Fruit fly (Drosophila melanogaster): ENCODE measurements around the gene Uros2.

Uros2 gene

DNA sequence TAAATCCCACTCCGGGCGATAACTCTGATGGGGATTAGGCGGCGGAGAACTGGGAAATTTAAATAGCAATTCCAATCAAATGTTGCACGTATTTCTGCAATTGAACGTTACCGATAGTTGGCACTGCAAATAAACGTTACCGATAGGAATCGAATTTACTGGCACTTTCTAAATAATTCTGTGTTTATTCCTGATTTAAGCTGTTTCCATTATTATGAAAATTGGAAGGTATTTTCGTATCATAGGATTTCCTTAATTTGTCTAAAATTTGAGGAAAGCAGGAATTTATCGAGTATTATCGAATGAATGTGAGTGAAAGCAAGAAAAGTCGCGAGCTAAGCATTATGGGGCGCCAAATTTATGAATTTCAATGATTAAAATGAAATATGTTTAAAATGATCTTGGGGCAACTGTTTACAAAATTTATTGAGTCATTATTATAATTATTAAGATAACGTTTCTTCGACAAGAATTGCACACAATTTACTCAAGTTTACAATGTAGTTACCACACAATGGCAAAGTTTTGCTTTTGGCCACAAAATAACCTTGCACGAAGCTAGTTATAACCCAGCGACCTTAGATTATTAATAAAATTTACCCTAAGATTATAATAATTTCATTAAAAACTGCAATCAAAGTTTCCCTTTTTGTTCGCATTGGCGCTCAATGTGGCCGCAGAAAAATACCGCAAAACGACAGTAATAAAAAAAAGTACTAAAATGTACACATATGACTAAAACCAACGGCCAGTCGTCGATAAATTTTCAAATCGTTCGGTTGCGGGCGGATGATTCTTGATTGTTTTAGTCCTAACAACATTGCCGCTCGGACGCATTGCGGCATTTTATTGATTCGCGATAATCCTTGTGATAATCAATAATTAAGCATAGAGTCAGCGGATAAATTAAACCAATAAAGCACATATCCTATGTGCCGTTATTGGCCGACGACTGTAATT, 15.5 kb downstream of the Uros2 start, which contains the start of gene alpha-Man-IIb (continued):
- TF ChIP-seq wor (GFP tag; IDR thresholded peaks at IDR 0.05), result no peak
- TF ChIP-seq onecut (GFP tag; IDR thresholded peaks at IDR 0.05), result peak; percentile 92
- TF ChIP-seq CG13894 (tag; optimal IDR thresholded peaks at IDR 0.05), result peak; percentile 6
- no peak for TF ChIP-seq tap (tag; optimal IDR thresholded peaks at IDR 0.05)
- peak; percentile 24; the same call in 1 of the 2 replicates for TF ChIP-seq NFAT (GFP tag; IDR thresholded peaks at IDR 0.05)
- peak; percentile 51; the same call in 1 of the 3 replicates for TF ChIP-seq otp (GFP tag; IDR thresholded peaks at IDR 0.05)
- 0 out of 2 replicates have a peak, but pooled peaks have one; percentile 24 for TF ChIP-seq Atf6 (GFP tag; IDR thresholded peaks at IDR 0.05)
- peak; percentile 12; the same call in 1 of the 2 replicates for TF ChIP-seq CG10366 (GFP tag; IDR thresholded peaks at IDR 0.05)
- no peak for TF ChIP-seq dmrt11E (tag; optimal IDR thresholded peaks at IDR 0.05)
- TF ChIP-seq cato (GFP tag; optimal IDR thresholded peaks at IDR 0.05; ENCODE audit: borderline replicate concordance), result no peak
- TF ChIP-seq Trl (optimal IDR thresholded peaks at IDR 0.05), result no peak
- TF ChIP-seq Trl (GFP tag; optimal IDR thresholded peaks at IDR 0.05), result no peak
- TF ChIP-seq CG3407 (GFP tag; optimal IDR thresholded peaks at IDR 0.05), result no peak
- TF ChIP-seq CG11398 (GFP tag; optimal IDR thresholded peaks at IDR 0.05), result no peak
- no peak for TF ChIP-seq jigr1 (GFP tag; IDR thresholded peaks at IDR 0.05)
- peak; percentile 45; the same call in 1 of the 2 replicates for TF ChIP-seq stc (GFP tag; IDR thresholded peaks at IDR 0.05)
- TF ChIP-seq Jarid2 (GFP tag; optimal IDR thresholded peaks at IDR 0.05), result peak; percentile 95
- TF ChIP-seq CG33213 (GFP tag; optimal IDR thresholded peaks at IDR 0.05), result peak; percentile 42
- no peak for TF ChIP-seq lilli (GFP tag; optimal IDR thresholded peaks at IDR 0.05)
- TF ChIP-seq prd (optimal IDR thresholded peaks at IDR 0.05), result no peak
- 0 out of 3 replicates have a peak, but pooled peaks have one; percentile 5 for TF ChIP-seq prd (GFP tag; IDR thresholded peaks at IDR 0.05)
- no peak for TF ChIP-seq CG6689 (GFP tag; IDR thresholded peaks at IDR 0.05)
- TF ChIP-seq ab (GFP tag; optimal IDR thresholded peaks at IDR 0.05), result no peak
- no peak for TF ChIP-seq yki (optimal IDR thresholded peaks at IDR 0.05)
- TF ChIP-seq unc-4 (GFP tag; IDR thresholded peaks at IDR 0.05; ENCODE audit: partially characterized antibody), result peak; percentile 88
- no peak for TF ChIP-seq sima (GFP tag; optimal IDR thresholded peaks at IDR 0.05)
- no peak for TF ChIP-seq Six4 (GFP tag; optimal IDR thresholded peaks at IDR 0.05)
- TF ChIP-seq Dek (tag; optimal IDR thresholded peaks at IDR 0.05), result peak; percentile 51
- no peak; the same call in 1 of the 2 replicates for TF ChIP-seq chm (GFP tag; IDR thresholded peaks at IDR 0.05)
- TF ChIP-seq CG18764 (GFP tag; optimal IDR thresholded peaks at IDR 0.05), result no peak
- peak; percentile 22 for TF ChIP-seq Pdp1 (GFP tag; optimal IDR thresholded peaks at IDR 0.05)
- no peak for TF ChIP-seq fd3F (GFP tag; optimal IDR thresholded peaks at IDR 0.05)
- peak; percentile 54 for TF ChIP-seq CG6854 (GFP tag; optimal IDR thresholded peaks at IDR 0.05)
- no peak for TF ChIP-seq CG31388 (GFP tag; optimal IDR thresholded peaks at IDR 0.05)
- TF ChIP-seq wdn (GFP tag; IDR thresholded peaks at IDR 0.05), result no peak
- TF ChIP-seq sens (GFP tag), result peak; percentile 81
- no peak for TF ChIP-seq Hr39 (optimal IDR thresholded peaks at IDR 0.05)
- TF ChIP-seq so (GFP tag; IDR thresholded peaks at IDR 0.05), result no peak
- peak; percentile 59 for TF ChIP-seq Myb (GFP tag; optimal IDR thresholded peaks at IDR 0.05)
- TF ChIP-seq Gug (GFP tag; IDR thresholded peaks at IDR 0.05), result no peak
- TF ChIP-seq peb (GFP tag; IDR thresholded peaks at IDR 0.05), result no peak
- no peak for TF ChIP-seq Atf3 (GFP tag; optimal IDR thresholded peaks at IDR 0.05)
- TF ChIP-seq Side (GFP tag; optimal IDR thresholded peaks at IDR 0.05), result no peak
- TF ChIP-seq CG17359 (tag; optimal IDR thresholded peaks at IDR 0.05), result peak; percentile 23
- no peak for TF ChIP-seq org-1 (GFP tag; optimal IDR thresholded peaks at IDR 0.05)
- TF ChIP-seq dimm (GFP tag; IDR thresholded peaks at IDR 0.05), result no peak
- peak; percentile 7 for TF ChIP-seq Tbp (GFP tag; optimal IDR thresholded peaks at IDR 0.05)
- TF ChIP-seq CG31224 (GFP tag; IDR thresholded peaks at IDR 0.05), result no peak
- TF ChIP-seq CG18011 (GFP tag; optimal IDR thresholded peaks at IDR 0.05), result no peak
- peak; percentile 62; the same call in 2 of the 3 replicates for TF ChIP-seq CG14860 (GFP tag; IDR thresholded peaks at IDR 0.05; ENCODE audit: partially characterized antibody)
- TF ChIP-seq Mrtf (GFP tag; IDR thresholded peaks at IDR 0.05), result peak; percentile 39; the same call in 1 of the 3 replicates

All from whole organism, embryonic.